Worm (Caenorhabditis elegans) whole organism, young adult: ENCODE measurements around the gene ncs-3.

ENCODE experiments used
- B0019.2 ChIP-seq: fragments of 200-800 bp; sonication (Bioruptor generic); conservative IDR thresholded peaks from 2 replicates; pipeline ENCODE4 v1.3.6; 2022; ENCODE audit warnings: missing genetic modification reagents, missing genetic modification characterization, missing compliant biosample characterization
- B0261.1 ChIP-seq: sonication (generic microtip); optimal IDR thresholded peaks from 2 replicates; lab custom pipeline; 2016; ENCODE audit warnings: mild to moderate bottlenecking, missing genetic modification characterization, moderate library complexity, missing compliant biosample characterization
- F33H1.4 ChIP-seq: fragments of 200-800 bp; sonication (Bioruptor generic); IDR thresholded peaks from 2 replicates; pipeline ENCODE4 v1.3.6; 2022; ENCODE audit warnings: missing genetic modification reagents, missing genetic modification characterization, missing compliant biosample characterization
- K12H6.12 ChIP-seq: fragments of 200-800 bp; sonication (Bioruptor generic); optimal IDR thresholded peaks from 2 replicates; lab custom pipeline; 2018; ENCODE audit warnings: mild to moderate bottlenecking, missing genetic modification characterization, missing compliant biosample characterization
- Y56A3A.18 ChIP-seq: fragments of 200-800 bp; sonication (Bioruptor generic); IDR thresholded peaks from 2 replicates; pipeline ENCODE4 v1.3.6; 2022; ENCODE audit warnings: missing genetic modification reagents, missing genetic modification characterization, missing compliant biosample characterization
- Y95B8A.8 ChIP-seq: fragments of 200-800 bp; sonication (Bioruptor generic); IDR thresholded peaks from 2 replicates; pipeline ENCODE4 v1.3.6; 2022; ENCODE audit warnings: missing genetic modification reagents, missing genetic modification characterization, missing compliant biosample characterization
- ZK185.1 ChIP-seq: sonication (generic microtip); optimal IDR thresholded peaks from 2 replicates; lab custom pipeline; 2016; ENCODE audit warnings: mild to moderate bottlenecking, missing genetic modification characterization, missing compliant biosample characterization; ENCODE audit not compliant: poor library complexity, severe bottlenecking
- aptf-2 ChIP-seq: fragments of 200-800 bp; sonication (Bioruptor generic); conservative IDR thresholded peaks from 2 replicates; pipeline ENCODE4 v1.3.6; 2022; ENCODE audit warnings: missing genetic modification reagents, missing genetic modification characterization, missing compliant biosample characterization
- bed-2 ChIP-seq: fragments of 200-800 bp; sonication (Bioruptor generic); IDR thresholded peaks from 2 replicates; pipeline ENCODE4 v1.3.6; 2022; ENCODE audit warnings: missing genetic modification reagents, missing genetic modification characterization, missing compliant biosample characterization
- cebp-1 ChIP-seq, 2 experiments: fragments of 200-800 bp in 1 of 2; sonication (Bioruptor generic) in 1 of 2; sonication (generic microtip) in 1 of 2; IDR thresholded peaks in 1 of 2; optimal IDR thresholded peaks in 1 of 2; 2 replicates each; pipeline versions ENCODE4 v1.3.6 to Lab custom; 2017 to 2022; ENCODE audit warnings: missing compliant biosample characterization in 2 of 2, missing genetic modification characterization in 2 of 2, mild to moderate bottlenecking in 1 of 2, missing genetic modification reagents in 1 of 2, moderate library complexity in 1 of 2
- cebp-2 ChIP-seq: fragments of 200-800 bp; sonication (Bioruptor generic); IDR thresholded peaks from 2 replicates; pipeline ENCODE4 v1.3.6; 2022; ENCODE audit warnings: missing genetic modification characterization, missing compliant biosample characterization
- ceh-100 ChIP-seq: fragments of 200-800 bp; sonication (Bioruptor generic); IDR thresholded peaks from 2 replicates; pipeline ENCODE4 v1.3.6; 2022; ENCODE audit warnings: missing genetic modification reagents, missing genetic modification characterization, missing compliant biosample characterization
- ceh-58 ChIP-seq: fragments of 200-800 bp; sonication (Bioruptor generic); IDR thresholded peaks from 2 replicates; pipeline ENCODE4 v1.3.6; 2022; ENCODE audit warnings: missing genetic modification characterization, missing compliant biosample characterization
- ceh-91 ChIP-seq: fragments of 200-800 bp; sonication (Bioruptor generic); IDR thresholded peaks from 2 replicates; pipeline ENCODE4 v1.3.6; 2022; ENCODE audit warnings: missing genetic modification reagents, missing genetic modification characterization, missing compliant biosample characterization
- chd-7 ChIP-seq: sonication (generic microtip); optimal IDR thresholded peaks from 2 replicates; lab custom pipeline; 2016; ENCODE audit warnings: mild to moderate bottlenecking, missing genetic modification characterization, moderate library complexity, missing compliant biosample characterization
- dpff-1 ChIP-seq: sonication (generic microtip); optimal IDR thresholded peaks from 2 replicates; lab custom pipeline; 2017; ENCODE audit warnings: mild to moderate bottlenecking, missing genetic modification characterization, missing compliant biosample characterization
- ekl-4 ChIP-seq: fragments of 200-800 bp; sonication (Bioruptor generic); IDR thresholded peaks from 2 replicates; pipeline ENCODE4 v1.3.6; 2022; ENCODE audit warnings: missing genetic modification reagents, missing genetic modification characterization, missing compliant biosample characterization
- ets-4 ChIP-seq: fragments of 200-800 bp; sonication (Bioruptor generic); optimal IDR thresholded peaks from 2 replicates; lab custom pipeline; 2018; ENCODE audit warnings: mild to moderate bottlenecking, missing genetic modification characterization, missing compliant biosample characterization
- hmg-1.2 ChIP-seq: fragments of 200-800 bp; sonication (Bioruptor generic); IDR thresholded peaks from 2 replicates; pipeline ENCODE4 v1.3.6; 2022; ENCODE audit warnings: missing genetic modification reagents, missing genetic modification characterization, missing compliant biosample characterization
- lin-26 ChIP-seq: fragments of 200-800 bp; sonication (Bioruptor generic); IDR thresholded peaks from 2 replicates; pipeline ENCODE4 v1.3.6; 2022; ENCODE audit warnings: missing genetic modification reagents, missing genetic modification characterization, missing compliant biosample characterization
- lin-35 ChIP-seq, 3 experiments: fragments of 150-350 bp in 2 of 3; sonication (generic microtip) in 1 of 3; optimal IDR thresholded peaks; 2 replicates each; lab custom pipeline; 2014 to 2018; ENCODE audit warnings: missing biosample characterization in 3 of 3, missing genetic modification characterization in 3 of 3, missing genetic modification reagents in 3 of 3
- lin-54 ChIP-seq: fragments of 200-800 bp; sonication (Bioruptor generic); optimal IDR thresholded peaks from 2 replicates; lab custom pipeline; 2018; ENCODE audit warnings: mild to moderate bottlenecking, missing genetic modification characterization, missing compliant biosample characterization
- lsl-1 ChIP-seq: fragments of 200-800 bp; sonication (Bioruptor generic); optimal IDR thresholded peaks from 2 replicates; lab custom pipeline; 2018; ENCODE audit warnings: mild to moderate bottlenecking, missing genetic modification characterization, moderate library complexity, missing compliant biosample characterization
- mes-4 ChIP-seq: sonication (generic microtip); optimal IDR thresholded peaks from 2 replicates; lab custom pipeline; 2016; ENCODE audit warnings: missing genotype, missing genetic modification characterization, missing compliant biosample characterization
- nhr-27 ChIP-seq: fragments of 200-800 bp; sonication (Bioruptor generic); optimal IDR thresholded peaks from 2 replicates; lab custom pipeline; 2018; ENCODE audit warnings: mild to moderate bottlenecking, missing genetic modification characterization, moderate library complexity, missing compliant biosample characterization
- rpc-1 ChIP-seq, 2 experiments: fragments of 150-350 bp in 1 of 2; sonication (generic microtip) in 1 of 2; optimal IDR thresholded peaks; 2 replicates each; lab custom pipeline; 2014 to 2018; ENCODE audit warnings: missing biosample characterization in 1 of 2, missing genetic modification characterization in 1 of 2, missing genetic modification reagents in 1 of 2, missing genotype in 1 of 2
- sea-2 ChIP-seq: fragments of 200-800 bp; sonication (Bioruptor generic); IDR thresholded peaks from 2 replicates; pipeline ENCODE4 v1.3.6; 2022; ENCODE audit warnings: missing genetic modification characterization, missing compliant biosample characterization
- snpc-1.1 ChIP-seq: sonication (generic microtip); optimal IDR thresholded peaks from 2 replicates; lab custom pipeline; 2017; ENCODE audit warnings: missing genetic modification characterization, mild to moderate bottlenecking, missing compliant biosample characterization, antibody characterized with exemption, moderate library complexity, missing genotype, missing genetic modification reagents; ENCODE audit not compliant: insufficient read depth
- snpc-3.4 ChIP-seq: sonication (generic microtip); optimal IDR thresholded peaks from 2 replicates; lab custom pipeline; 2017; ENCODE audit warnings: missing genetic modification characterization, mild to moderate bottlenecking, missing compliant biosample characterization, antibody characterized with exemption, moderate library complexity, missing genotype, missing genetic modification reagents
- snpc-4 ChIP-seq, 5 experiments: fragments of 150-350 bp in 1 of 5; sonication (generic microtip) in 4 of 5; optimal IDR thresholded peaks; 2 replicates each; lab custom pipeline; 2014 to 2018; ENCODE audit warnings: missing genetic modification characterization in 5 of 5, missing biosample characterization in 3 of 5, antibody characterized with exemption in 2 of 5, mild to moderate bottlenecking in 2 of 5, missing compliant biosample characterization in 2 of 5, missing genotype in 2 of 5, moderate library complexity in 2 of 5, missing genetic modification reagents in 1 of 5
- tbp1 ChIP-seq: fragments of 200-800 bp; sonication (Bioruptor generic); optimal IDR thresholded peaks from 2 replicates; lab custom pipeline; 2018; ENCODE audit warnings: mild to moderate bottlenecking, missing genetic modification characterization, missing compliant biosample characterization
- zfh-2 ChIP-seq: fragments of 200-800 bp; sonication (Bioruptor generic); conservative IDR thresholded peaks from 2 replicates; pipeline ENCODE4 v1.3.6; 2022; ENCODE audit warnings: missing genetic modification reagents, missing genetic modification characterization, missing compliant biosample characterization
- ztf-25 ChIP-seq: fragments of 200-800 bp; sonication (Bioruptor generic); IDR thresholded peaks from 2 replicates; pipeline ENCODE4 v1.3.6; 2022; ENCODE audit warnings: missing genetic modification reagents, missing genetic modification characterization, missing compliant biosample characterization
- ztf-26 ChIP-seq: sonication (generic microtip); optimal IDR thresholded peaks from 2 replicates; lab custom pipeline; 2017; ENCODE audit warnings: missing genetic modification characterization, missing compliant biosample characterization

The ncs-3 gene

DNA sequence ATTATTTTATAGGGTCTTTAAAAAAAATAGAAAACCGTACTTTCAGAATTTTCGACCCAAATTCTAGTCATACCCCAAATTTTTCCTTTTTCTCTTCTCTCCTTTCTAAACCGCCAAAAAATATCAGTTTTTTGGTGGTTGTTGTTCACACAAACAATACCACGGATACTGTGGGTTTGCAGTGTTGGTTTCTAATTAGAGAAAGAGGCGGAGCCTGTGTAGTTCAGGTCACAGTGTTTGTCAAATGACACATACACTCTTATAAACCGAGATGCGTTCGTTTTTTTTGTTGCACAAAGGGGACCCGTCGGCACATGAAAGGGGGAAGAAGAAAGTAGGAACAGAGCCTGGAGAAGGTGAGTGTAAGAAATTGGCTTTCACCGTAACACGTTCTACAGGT, 18.3 kb downstream of the ncs-3 start, which contains the start of gene lim-6:
lim-6 (plus strand) TSS at position 301 of the 400 bp plus-strand sequence.
- TF ChIP-seq F33H1.4 (GFP tag; lab: Robert Waterston, UW) (no peak), ceh-58 (GFP tag; lab: Robert Waterston, UW) (no peak), ets-4 (no peak), bed-2 (GFP tag; lab: Robert Waterston, UW) (no peak), K12H6.12 (tag; lab: Kevin White, UChicago) (no peak), Y56A3A.18 (GFP tag; lab: Robert Waterston, UW) (no peak), dpff-1 (tag; lab: Kevin White, UChicago) (no peak), chd-7 (tag; lab: Kevin White, UChicago) (no peak), zfh-2 (GFP tag; lab: Robert Waterston, UW) (no peak)

DNA sequence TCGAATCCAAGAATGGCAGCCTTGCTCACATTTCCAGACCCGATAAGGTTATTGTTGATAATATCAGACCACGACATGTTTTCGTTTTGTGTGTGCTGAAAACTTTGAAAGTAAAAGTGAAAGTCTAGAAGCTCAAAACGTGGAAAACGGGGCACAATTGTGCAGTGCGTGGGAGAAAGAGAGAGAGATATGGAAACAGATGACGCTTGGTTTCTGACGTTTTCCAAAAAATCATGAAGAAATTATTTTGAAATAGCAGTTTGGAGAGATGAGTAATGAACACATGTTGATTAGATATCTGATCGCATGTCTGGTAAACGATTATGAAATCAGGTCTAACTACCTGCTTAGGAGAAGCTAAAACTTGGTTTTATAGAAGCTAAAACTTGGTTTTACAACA, 26.7 kb downstream of the ncs-3 start, which contains the start of gene pfn-3:
pfn-3 (minus strand) TSS at position 101 of the 400 bp plus-strand sequence.
- TF ChIP-seq cebp-1 (GFP tag; IDR thresholded peaks at IDR 0.05; lab: Robert Waterston, UW) = no peak
- TF ChIP-seq cebp-1 (tag; optimal IDR thresholded peaks at IDR 0.05; lab: Kevin White, UChicago) = peak; percentile 41
- no peak for TF ChIP-seq mes-4 (tag; lab: Kevin White, UChicago)

DNA sequence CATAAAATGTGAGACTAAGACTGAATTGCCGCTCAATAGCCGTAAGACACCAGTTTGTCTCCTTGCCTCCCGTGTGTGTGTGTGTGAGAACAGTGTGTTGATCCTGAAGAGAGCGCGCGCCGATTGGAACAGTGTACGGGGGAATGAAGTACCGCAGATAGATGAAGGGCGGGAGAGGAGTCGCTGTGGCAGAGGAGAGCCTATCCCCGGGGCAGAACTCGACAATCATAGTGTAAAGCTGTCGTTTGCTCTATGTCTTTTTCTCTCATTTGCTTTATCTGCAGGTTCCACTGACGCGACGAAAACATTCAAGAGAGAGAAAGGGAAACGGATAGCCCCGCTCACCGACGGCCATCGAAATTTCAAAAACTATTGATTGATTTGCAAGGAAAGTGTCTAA, 28.0 kb downstream of the ncs-3 start:
- TF ChIP-seq snpc-3.4 (tag; lab: Kevin White, UChicago) (no peak), zfh-2 (GFP tag; lab: Robert Waterston, UW) (peak; percentile 59)

DNA sequence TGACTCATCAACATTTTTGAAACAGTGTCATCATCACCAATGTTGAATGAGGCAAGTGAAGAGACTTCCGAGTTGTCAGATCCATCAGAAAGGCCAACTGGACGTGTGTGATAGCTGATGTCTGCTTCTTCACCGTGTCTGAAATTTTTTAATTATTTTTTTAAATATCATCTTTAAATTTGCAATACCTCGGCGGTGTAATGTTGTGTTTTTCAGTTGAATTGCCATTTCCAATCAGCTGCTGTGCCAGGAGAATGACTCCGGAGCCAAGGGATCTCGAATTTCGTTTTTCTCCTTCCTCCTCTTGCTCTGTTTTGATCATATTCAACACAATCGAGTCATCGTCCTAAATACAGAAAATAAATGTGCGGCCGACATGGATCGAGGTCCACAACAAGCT, 31.1 kb downstream of the ncs-3 start:
- TF ChIP-seq ceh-100 = no peak
- no peak for TF ChIP-seq K12H6.12 (tag; lab: Kevin White, UChicago)
- TF ChIP-seq Y56A3A.18 (GFP tag; lab: Robert Waterston, UW) = no peak
- TF ChIP-seq ceh-91 (GFP tag; lab: Robert Waterston, UW) = no peak
- no peak for TF ChIP-seq aptf-2
- no peak for TF ChIP-seq lin-35 (GFP tag; optimal IDR thresholded peaks at IDR 0.05; lab: Kevin White, UChicago)
- no peak for TF ChIP-seq snpc-3.4 (tag; lab: Kevin White, UChicago)
- no peak for TF ChIP-seq snpc-4 (GFP tag; optimal IDR thresholded peaks at IDR 0.05; lab: Kevin White, UChicago)
- TF ChIP-seq snpc-4 (tag; optimal IDR thresholded peaks at IDR 0.05; lab: Kevin White, UChicago) = no peak
- no peak for TF ChIP-seq nhr-27 (tag; lab: Kevin White, UChicago)
- TF ChIP-seq B0261.1 (tag; lab: Kevin White, UChicago) = no peak
- no peak for TF ChIP-seq lsl-1
- TF ChIP-seq snpc-1.1 = no peak
- TF ChIP-seq tbp1 (GFP tag; lab: Kevin White, UChicago) = no peak

DNA sequence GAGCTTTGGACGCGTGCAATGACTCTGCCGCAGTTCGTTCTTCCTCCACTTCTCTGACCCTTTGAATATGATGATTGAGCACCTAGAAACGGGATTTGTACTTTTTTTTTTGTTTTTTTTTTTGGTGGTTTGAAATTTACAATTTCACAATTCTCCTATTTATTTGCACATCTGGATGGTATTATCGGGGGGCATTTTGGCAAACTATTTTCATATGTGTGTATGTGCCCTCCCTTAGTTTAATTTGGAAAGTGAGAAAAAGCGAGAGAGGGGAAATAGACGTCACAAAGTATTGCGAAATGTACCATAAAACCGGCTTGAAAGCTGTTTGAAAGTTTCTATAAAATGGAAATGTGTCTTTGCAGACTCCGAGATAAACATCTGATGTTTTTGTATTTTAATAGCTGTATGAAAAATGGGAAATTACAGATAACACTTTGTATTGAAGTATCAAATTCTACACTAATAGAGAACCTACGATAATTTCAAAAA, 32.6 kb downstream of the ncs-3 start:
- TF ChIP-seq snpc-1.1 = no peak
- TF ChIP-seq cebp-1 (GFP tag; IDR thresholded peaks at IDR 0.05; lab: Robert Waterston, UW) = no peak
- TF ChIP-seq cebp-1 (tag; optimal IDR thresholded peaks at IDR 0.05; lab: Kevin White, UChicago) = peak; percentile 89

DNA sequence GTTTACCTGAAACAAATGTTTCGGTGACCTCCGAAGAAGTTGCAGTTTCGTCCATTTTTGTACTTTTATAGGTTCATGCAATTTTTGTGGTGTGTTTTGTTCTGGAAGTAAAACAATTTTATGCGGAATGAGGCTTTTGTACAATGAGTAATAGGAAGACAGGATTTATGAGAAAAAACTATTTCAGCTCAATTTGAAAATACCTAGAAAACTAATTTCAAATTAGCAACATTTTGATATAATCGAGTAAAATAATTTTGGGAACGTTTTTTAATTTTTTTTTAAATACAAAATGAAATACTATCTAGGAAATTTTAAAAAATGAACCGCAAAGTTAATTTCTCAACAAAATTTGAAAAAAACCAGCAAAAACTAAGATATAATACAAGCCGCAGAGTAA, 34.2 kb downstream of the ncs-3 start, which contains the start of gene rei-2:
rei-2 (minus strand) TSS at position 101 of the 400 bp plus-strand sequence.
- no peak for TF ChIP-seq ZK185.1 (tag; lab: Kevin White, UChicago)
- no peak for TF ChIP-seq ztf-26 (tag; lab: Kevin White, UChicago)
- TF ChIP-seq, all 124 proteins: peak for 0

DNA sequence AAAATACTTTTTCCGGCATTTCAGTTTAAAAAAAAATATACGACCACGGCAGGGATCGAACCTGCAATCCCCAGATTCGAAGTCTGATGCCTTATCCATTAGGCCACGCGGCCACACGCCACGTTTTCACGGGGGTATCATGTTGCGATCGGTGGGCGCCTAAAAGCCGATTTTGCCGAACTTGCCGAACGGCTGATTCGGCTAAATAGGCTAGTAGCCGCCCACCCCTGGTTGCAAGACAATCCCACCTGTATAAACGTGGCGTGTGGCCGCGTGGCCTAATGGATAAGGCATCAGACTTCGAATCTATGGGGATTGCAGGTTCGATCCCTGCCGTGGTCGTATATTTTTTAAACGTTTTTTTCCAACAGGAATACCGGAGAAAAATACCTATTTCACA, 35.3 kb downstream of the ncs-3 start:
- peak; percentile 20; the same call in 1 of the 2 replicates for TF ChIP-seq B0019.2 (GFP tag; lab: Robert Waterston, UW)
- TF ChIP-seq tbp1 (GFP tag; lab: Kevin White, UChicago) = peak; percentile 74
- TF ChIP-seq nhr-27 (tag; lab: Kevin White, UChicago) = no peak
- TF ChIP-seq ztf-25 (GFP tag; lab: Robert Waterston, UW) = 0 out of 2 replicates have a peak, but pooled peaks have one; percentile 26
- TF ChIP-seq Y95B8A.8 = 0 out of 2 replicates have a peak, but pooled peaks have one; percentile 33
- TF ChIP-seq lin-54 (GFP tag; lab: Kevin White, UChicago) = no peak
- TF ChIP-seq lin-26 = peak; percentile 57; the same call in 1 of the 2 replicates
- 0 out of 2 replicates have a peak, but pooled peaks have one; percentile 45 for TF ChIP-seq cebp-2 (GFP tag; lab: Robert Waterston, UW)
- no peak for TF ChIP-seq sea-2 (GFP tag; lab: Robert Waterston, UW)
- 0 out of 2 replicates have a peak, but pooled peaks have one; percentile 39 for TF ChIP-seq ekl-4 (GFP tag; lab: Robert Waterston, UW)
- TF ChIP-seq ceh-100 = 0 out of 2 replicates have a peak, but pooled peaks have one; percentile 20
- TF ChIP-seq hmg-1.2 (GFP tag; lab: Robert Waterston, UW) = peak; percentile 30
- TF ChIP-seq rpc-1 (optimal IDR thresholded peaks at IDR 0.05; lab: Kevin White, UChicago) = peak; percentile 30
- TF ChIP-seq rpc-1 (tag; optimal IDR thresholded peaks at IDR 0.05; lab: Kevin White, UChicago) = peak; percentile 65
